Worm (Caenorhabditis elegans) whole organism, midembryonic: ENCODE measurements around the gene lips-8.

Source experiments
- T22C8.4 ChIP-seq: fragments of 200-800 bp; sonication (Bioruptor generic); IDR thresholded peaks from 2 replicates; pipeline ENCODE4 v1.3.6; 2022; ENCODE audit warnings: missing genetic modification characterization, missing compliant biosample characterization
- cog-1 ChIP-seq: sonication (generic microtip); optimal IDR thresholded peaks from 2 replicates; lab custom pipeline; 2016; ENCODE audit warnings: missing genetic modification characterization, missing compliant biosample characterization
- flt-1 ChIP-seq: fragments of 200-800 bp; sonication (Bioruptor generic); IDR thresholded peaks from 2 replicates; pipeline ENCODE4 v1.3.6; 2022; ENCODE audit warnings: missing genetic modification characterization, missing compliant biosample characterization
- klf-2 ChIP-seq: fragments of 200-800 bp; sonication (Bioruptor generic); conservative IDR thresholded peaks from 2 replicates; pipeline ENCODE4 v1.3.6; 2022; ENCODE audit warnings: missing genetic modification reagents, missing genetic modification characterization, missing compliant biosample characterization
- med-1 ChIP-seq: sonication (generic microtip); optimal IDR thresholded peaks from 2 replicates; lab custom pipeline; 2017; ENCODE audit warnings: missing genetic modification characterization, mild to moderate bottlenecking, missing compliant biosample characterization, antibody characterized with exemption, missing genetic modification reagents; ENCODE audit not compliant: insufficient read depth
- ref-1 ChIP-seq: fragments of 200-800 bp; sonication (Bioruptor generic); conservative IDR thresholded peaks from 2 replicates; pipeline ENCODE4 v1.3.6; 2022; ENCODE audit warnings: missing genetic modification reagents, missing genetic modification characterization, missing compliant biosample characterization
- tab-1 ChIP-seq: fragments of 200-800 bp; sonication (Bioruptor generic); IDR thresholded peaks from 2 replicates; pipeline ENCODE4 v1.3.6; 2022; ENCODE audit warnings: missing genetic modification characterization, missing compliant biosample characterization
- ztf-23 ChIP-seq: fragments of 200-800 bp; sonication (Bioruptor generic); IDR thresholded peaks from 2 replicates; pipeline ENCODE4 v1.3.6; 2022; ENCODE audit warnings: missing genetic modification reagents, missing genetic modification characterization, missing compliant biosample characterization
- ztf-29 ChIP-seq: fragments of 200-800 bp; sonication (Bioruptor generic); IDR thresholded peaks from 2 replicates; pipeline ENCODE4 v1.3.6; 2022; ENCODE audit warnings: missing genetic modification reagents, missing genetic modification characterization, missing compliant biosample characterization

ce11 chrX:14871780-14872179 is 26.5 kb upstream of the lips-8 start, which contains the start of gene F31F6.2:
- TF ChIP-seq flt-1 (GFP tag; lab: Robert Waterston, UW) (no peak), ztf-29 (GFP tag; lab: Robert Waterston, UW) (no peak), ztf-23 (GFP tag; lab: Robert Waterston, UW) (no peak), T22C8.4 (GFP tag; lab: Robert Waterston, UW) (no peak), med-1 (GFP tag; lab: Kevin White, UChicago) (no peak), ref-1 (GFP tag; lab: Robert Waterston, UW) (no peak), klf-2 (GFP tag; lab: Robert Waterston, UW) (no peak), cog-1 (tag; lab: Kevin White, UChicago) (no peak), tab-1 (GFP tag; lab: Robert Waterston, UW) (no peak)
